Worm (Caenorhabditis elegans) whole organism, L4/young adult: ENCODE data around the gene clec-50.

Experiments
- W03F9.2 ChIP-seq: fragments of 150-350 bp; optimal IDR thresholded peaks from 2 replicates; lab custom pipeline; 2014; ENCODE audit warnings: missing biosample characterization, missing genetic modification characterization
- dao-5 ChIP-seq: sonication (generic microtip); optimal IDR thresholded peaks from 2 replicates; lab custom pipeline; 2016; ENCODE audit warnings: missing genotype, missing genetic modification characterization, moderate library complexity, missing compliant biosample characterization
- him-1 ChIP-seq: sonication (generic microtip); optimal IDR thresholded peaks from 2 replicates; lab custom pipeline; 2016; ENCODE audit warnings: missing genotype, missing genetic modification reagents, missing genetic modification characterization, missing compliant biosample characterization

The clec-50 gene

ce11 chrV:19755260-19755659 is at the start of gene clec-50:
clec-50 (minus strand) TSS chrV:19755368.
- TF ChIP-seq him-1 (no peak), dao-5 (no peak), W03F9.2 (tag; lab: Kevin White, UChicago) (no peak)

- TF ChIP-seq dao-5 (no peak), him-1 (no peak), W03F9.2 (tag; lab: Kevin White, UChicago) (no peak)
Measured at ce11 chrV:19802797-19803196, 47.6 kb upstream of the clec-50 start.

- TF ChIP-seq dao-5 (no peak), W03F9.2 (tag; lab: Kevin White, UChicago) (no peak), him-1 (no peak)
Measured at ce11 chrV:19801033-19801432, 45.9 kb upstream of the clec-50 start, which contains the start of gene Y116F11B.2. Y116F11B.2 (minus strand) TSS chrV:19801133.

ce11 chrV:19794931-19795330 is 39.8 kb upstream of the clec-50 start, which contains the start of gene M162.7:
M162.7 (minus strand) TSS chrV:19795031.
- TF ChIP-seq dao-5: no peak
- no peak for TF ChIP-seq him-1
- TF ChIP-seq W03F9.2 (tag; lab: Kevin White, UChicago): no peak

DNA sequence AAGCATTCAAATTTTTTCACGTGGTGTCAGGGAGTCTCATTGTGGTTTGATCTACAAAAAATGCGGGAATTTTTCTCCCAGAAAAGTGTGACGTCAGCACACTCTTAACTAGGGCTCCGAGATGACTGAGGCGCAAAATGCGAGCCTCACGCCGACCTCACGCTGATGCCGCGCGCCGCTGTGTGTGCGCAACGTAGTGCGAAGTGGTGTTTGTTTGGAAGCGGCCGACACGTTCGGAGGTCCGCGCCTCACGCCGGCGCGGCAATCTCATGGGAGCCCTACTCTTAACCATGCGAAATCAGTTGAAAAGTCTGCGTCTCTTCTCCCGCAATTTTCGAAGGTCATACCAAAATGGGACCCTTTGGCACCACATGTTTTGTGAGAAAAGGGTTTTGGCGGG is 35.1 kb upstream of the clec-50 start:
- TF ChIP-seq dao-5 (no peak), W03F9.2 (tag; lab: Kevin White, UChicago) (no peak), him-1 (no peak)

- TF ChIP-seq him-1 (no peak), dao-5 (no peak), W03F9.2 (tag; lab: Kevin White, UChicago) (no peak)
Measured at ce11 chrV:19788360-19788759, 33.2 kb upstream of the clec-50 start, which contains the start of gene clec-258. clec-258 (plus strand) TSS chrV:19788440.

ce11 chrV:19783829-19784228 is 28.7 kb upstream of the clec-50 start, which contains the start of gene srt-45:
srt-45 (plus strand) TSS chrV:19784129.
- TF ChIP-seq him-1: no peak
- TF ChIP-seq dao-5: no peak
- TF ChIP-seq W03F9.2 (tag; lab: Kevin White, UChicago): no peak

- TF ChIP-seq W03F9.2 (tag; lab: Kevin White, UChicago): no peak
- TF ChIP-seq dao-5: no peak
- no peak for TF ChIP-seq him-1
Measured at ce11 chrV:19779220-19779619, 24.1 kb upstream of the clec-50 start.

DNA sequence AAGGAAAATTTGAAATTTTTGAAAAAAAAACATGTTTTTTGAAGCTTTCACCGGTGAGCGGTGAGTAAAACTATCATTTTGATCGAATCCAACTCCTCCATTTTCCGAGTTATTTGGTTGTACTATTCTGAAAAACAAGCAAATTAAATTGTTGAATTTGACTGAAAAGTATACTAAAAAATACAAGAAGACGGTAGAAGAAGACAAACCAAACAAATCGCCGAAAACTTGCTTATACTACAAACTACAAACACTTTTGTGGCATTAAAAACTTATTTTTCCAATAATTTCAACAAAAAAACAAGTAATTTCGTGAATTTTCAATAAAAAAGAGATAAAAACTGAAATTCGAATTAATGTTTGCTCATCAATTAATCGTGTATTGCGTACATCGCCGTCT is 23.4 kb upstream of the clec-50 start, which contains the start of gene fbxa-194:
Gene fbxa-194, minus strand, starts transcription at position 101 of the 400 bp plus-strand sequence.
- TF ChIP-seq dao-5 (no peak), W03F9.2 (tag; lab: Kevin White, UChicago) (no peak), him-1 (no peak)

DNA sequence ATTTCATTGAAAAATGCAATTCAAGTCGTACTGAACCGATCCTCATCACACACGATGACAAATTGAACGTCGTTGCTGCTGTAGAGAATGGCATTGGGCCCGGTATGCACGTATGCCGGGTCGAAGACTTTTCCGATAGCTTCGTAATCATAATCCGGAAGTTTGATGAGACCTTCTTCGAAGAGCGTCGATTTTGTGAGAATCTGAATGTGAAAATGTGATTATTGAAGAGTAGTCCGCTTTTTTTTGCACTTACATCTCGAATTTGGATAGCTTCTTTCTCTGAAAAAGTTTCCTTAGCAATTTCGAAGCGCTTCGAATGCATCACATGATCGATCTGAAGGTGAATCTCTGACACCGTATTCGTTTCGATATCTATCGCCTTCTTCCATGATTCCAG is 22.1 kb upstream of the clec-50 start, which contains the start of gene fbxa-118:
Gene fbxa-118, minus strand, starts transcription at position 101 of the 400 bp plus-strand sequence.
- TF ChIP-seq him-1: no peak
- TF ChIP-seq dao-5: no peak

DNA sequence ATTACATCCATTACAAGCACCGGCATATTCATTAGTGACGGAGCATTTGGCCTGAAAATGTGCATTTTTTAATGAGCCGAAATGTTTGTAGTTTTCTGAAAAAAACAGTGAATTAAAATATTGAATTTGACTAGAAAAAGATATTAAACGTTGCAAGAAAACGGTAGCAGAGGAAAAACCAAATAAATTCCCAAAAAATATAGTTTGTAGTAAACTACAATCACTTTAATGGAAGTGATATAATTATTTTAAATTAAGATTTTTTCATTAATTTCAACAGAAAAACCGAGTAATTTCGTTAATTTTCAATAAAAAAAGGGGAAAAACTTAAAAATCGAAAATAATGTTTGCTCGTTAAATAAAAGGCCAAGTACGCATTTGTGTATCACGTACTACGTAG is 16.5 kb upstream of the clec-50 start, which contains the start of gene M162.15:
Gene M162.15, minus strand, starts transcription at position 101 of the 400 bp plus-strand sequence.
- TF ChIP-seq W03F9.2 (tag; lab: Kevin White, UChicago): no peak
- no peak for TF ChIP-seq him-1
- TF ChIP-seq dao-5: no peak

DNA sequence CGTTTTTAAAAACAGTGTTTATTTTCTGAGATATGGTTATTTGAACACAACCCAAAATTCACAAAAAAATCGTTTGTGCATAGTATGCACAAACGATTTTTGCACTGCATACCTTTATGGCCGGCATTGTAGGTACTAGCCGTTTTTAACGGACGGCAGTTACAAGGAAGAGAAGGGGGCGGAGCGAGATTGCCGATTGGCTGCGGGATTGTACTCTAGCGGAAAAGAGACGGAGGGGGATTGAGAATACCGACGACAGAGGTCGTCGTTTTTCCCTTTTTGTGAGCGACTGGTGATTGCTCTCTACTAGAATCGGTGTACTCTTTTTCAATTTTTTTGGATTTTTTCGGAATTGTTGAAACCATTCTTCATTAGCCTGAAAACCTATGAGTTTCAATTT is 12.6 kb upstream of the clec-50 start:
- no peak for TF ChIP-seq dao-5
- TF ChIP-seq him-1: no peak
- TF ChIP-seq W03F9.2 (tag; lab: Kevin White, UChicago): no peak

DNA sequence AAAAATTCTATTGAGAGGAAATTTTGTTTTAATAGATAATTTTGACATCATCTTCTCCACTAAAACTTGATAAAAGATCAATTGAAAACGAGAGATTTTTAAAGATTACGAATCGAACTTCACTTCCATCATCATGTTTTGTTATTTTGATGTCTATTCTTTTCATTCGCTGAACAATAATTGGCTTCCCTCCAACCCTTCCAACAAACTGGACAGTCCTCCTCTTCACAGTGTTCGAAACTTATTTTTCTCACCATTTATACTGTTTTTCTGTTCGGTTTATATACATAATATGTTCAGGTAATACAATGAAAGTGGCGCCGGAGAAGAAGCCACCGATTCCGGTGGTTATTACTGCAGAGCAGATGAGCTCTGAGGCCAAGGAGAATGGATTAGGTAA is 5.6 kb upstream of the clec-50 start, which contains the start of gene M162.5:
Gene M162.5, plus strand, starts transcription at position 301 of the 400 bp plus-strand sequence.
- TF ChIP-seq W03F9.2 (tag; lab: Kevin White, UChicago): no peak
- no peak for TF ChIP-seq dao-5
- no peak for TF ChIP-seq him-1

ce11 chrV:19759282-19759681 is 4.1 kb upstream of the clec-50 start:
- no peak for TF ChIP-seq dao-5
- no peak for TF ChIP-seq W03F9.2 (tag; lab: Kevin White, UChicago)
- no peak for TF ChIP-seq him-1

ce11 chrV:19756253-19756652 is 1.1 kb upstream of the clec-50 start, which contains the start of gene W04E12.9:
W04E12.9 (plus strand) TSS chrV:19756553.
- TF ChIP-seq him-1: no peak
- TF ChIP-seq dao-5: no peak
- TF ChIP-seq W03F9.2 (tag; lab: Kevin White, UChicago): no peak

ce11 chrV:19754331-19754730 is 837 bp downstream of the clec-50 start:
- TF ChIP-seq him-1 (no peak), W03F9.2 (tag; lab: Kevin White, UChicago) (no peak), dao-5 (no peak)
